Worm (Caenorhabditis elegans) whole organism, L1 larva: Measurements from ENCODE around the gene cysl-4.

Experiments used
- C04F5.9 ChIP-seq: sonication (generic microtip); optimal IDR thresholded peaks from 2 replicates; lab custom pipeline; 2016; ENCODE audit warnings: missing genetic modification characterization, missing compliant biosample characterization
- C34B4.2 ChIP-seq: sonication (generic microtip); optimal IDR thresholded peaks from 2 replicates; lab custom pipeline; 2017; ENCODE audit warnings: mild to moderate bottlenecking, missing genetic modification characterization, missing compliant biosample characterization
- alr-1 ChIP-seq: fragments of 200-800 bp; sonication (Bioruptor generic); optimal IDR thresholded peaks from 2 replicates; lab custom pipeline; 2018; ENCODE audit warnings: borderline replicate concordance, mild to moderate bottlenecking, missing genetic modification characterization, missing compliant biosample characterization
- blmp-1 ChIP-seq: fragments of 150-350 bp; optimal IDR thresholded peaks from 2 replicates; lab custom pipeline; 2014; ENCODE audit warnings: missing biosample characterization, missing genetic modification characterization
- ceh-63 ChIP-seq: fragments of 200-800 bp; sonication (Bioruptor generic); optimal IDR thresholded peaks from 2 replicates; lab custom pipeline; 2018; ENCODE audit warnings: mild to moderate bottlenecking, missing genetic modification characterization, missing compliant biosample characterization
- ceh-8 ChIP-seq: fragments of 200-800 bp; sonication (Bioruptor generic); optimal IDR thresholded peaks from 2 replicates; lab custom pipeline; 2018; ENCODE audit warnings: mild to moderate bottlenecking, missing genetic modification characterization, moderate library complexity, missing compliant biosample characterization
- ceh-82 ChIP-seq, 3 experiments: fragments of 150-350 bp in 1 of 3; sonication (generic microtip) in 2 of 3; optimal IDR thresholded peaks; 2 replicates each; lab custom pipeline; 2014 to 2017; ENCODE audit warnings: missing biosample characterization in 3 of 3, missing genetic modification characterization in 3 of 3
- ceh-88 ChIP-seq: fragments of 200-800 bp; sonication (Bioruptor generic); IDR thresholded peaks from 2 replicates; pipeline ENCODE4 v1.3.6; 2022; ENCODE audit warnings: missing genetic modification characterization, missing compliant biosample characterization
- ces-1 ChIP-seq: fragments of 150-350 bp; optimal IDR thresholded peaks from 2 replicates; lab custom pipeline; 2014; ENCODE audit warnings: missing biosample characterization, missing genetic modification reagents, missing genetic modification characterization
- dpl-1 ChIP-seq, 3 experiments: fragments of 150-350 bp in 2 of 3; sonication (generic microtip) in 1 of 3; optimal IDR thresholded peaks; 2 replicates each; lab custom pipeline; 2014 to 2017; ENCODE audit warnings: missing biosample characterization in 3 of 3, missing genetic modification characterization in 3 of 3, missing genetic modification reagents in 3 of 3
- egl-27 ChIP-seq, 2 experiments: fragments of 150-350 bp in 1 of 2; sonication (generic microtip); optimal IDR thresholded peaks; 3 replicates each; lab custom pipeline; 2017 to 2018; ENCODE audit warnings: missing biosample characterization in 2 of 2, missing genetic modification characterization in 2 of 2, missing genetic modification reagents in 2 of 2
- elt-2 ChIP-seq: sonication (generic microtip); optimal IDR thresholded peaks from 2 replicates; lab custom pipeline; 2016; ENCODE audit warnings: missing genetic modification characterization, mild to moderate bottlenecking, inconsistent platforms, missing compliant biosample characterization, missing genetic modification reagents
- elt-3 ChIP-seq, 6 experiments: fragments of 150-350 bp in 1 of 6; sonication (generic microtip); optimal IDR thresholded peaks; 2 replicates each; lab custom pipeline; 2017 to 2018; ENCODE audit warnings: missing biosample characterization in 6 of 6, missing genetic modification characterization in 6 of 6, inconsistent platforms in 1 of 6
- ets-5 ChIP-seq: fragments of 200-800 bp; sonication (Bioruptor generic); IDR thresholded peaks from 2 replicates; pipeline ENCODE4 v1.3.6; 2022; ENCODE audit warnings: missing genetic modification characterization, missing compliant biosample characterization
- fkh-10 ChIP-seq: sonication (generic microtip); optimal IDR thresholded peaks from 2 replicates; lab custom pipeline; 2017; ENCODE audit warnings: missing biosample characterization, missing genetic modification reagents, missing genetic modification characterization
- fkh-8 ChIP-seq: sonication (generic microtip); optimal IDR thresholded peaks from 2 replicates; lab custom pipeline; 2016; ENCODE audit warnings: mild to moderate bottlenecking, missing genetic modification characterization, missing compliant biosample characterization
- fos-1 ChIP-seq: fragments of 150-350 bp; optimal IDR thresholded peaks from 2 replicates; lab custom pipeline; 2014; ENCODE audit warnings: missing biosample characterization, missing genetic modification characterization
- hlh-17 ChIP-seq: fragments of 200-800 bp; sonication (Bioruptor generic); optimal IDR thresholded peaks from 2 replicates; lab custom pipeline; 2018; ENCODE audit warnings: missing genetic modification characterization, mild to moderate bottlenecking, missing compliant biosample characterization, moderate library complexity, borderline replicate concordance
- hlh-4 ChIP-seq: sonication (generic microtip); optimal IDR thresholded peaks from 2 replicates; lab custom pipeline; 2016; ENCODE audit warnings: mild to moderate bottlenecking, missing genetic modification characterization, missing compliant biosample characterization
- irx-1 ChIP-seq: sonication (generic microtip); optimal IDR thresholded peaks from 2 replicates; lab custom pipeline; 2016; ENCODE audit warnings: missing genetic modification characterization, missing compliant biosample characterization
- isw-1 ChIP-seq: fragments of 200-800 bp; sonication (Bioruptor generic); IDR thresholded peaks from 2 replicates; pipeline ENCODE4 v1.3.6; 2022; ENCODE audit warnings: missing genetic modification characterization, missing compliant biosample characterization
- jun-1 ChIP-seq: fragments of 150-350 bp; optimal IDR thresholded peaks from 2 replicates; lab custom pipeline; 2014; ENCODE audit warnings: missing biosample characterization, missing genetic modification reagents, missing genetic modification characterization
- lin-14 ChIP-seq: fragments of 200-800 bp; sonication (Bioruptor generic); optimal IDR thresholded peaks from 2 replicates; lab custom pipeline; 2018; ENCODE audit warnings: mild to moderate bottlenecking, missing genetic modification characterization, moderate library complexity, missing compliant biosample characterization
- lin-15B ChIP-seq: fragments of 150-350 bp; sonication (generic microtip); optimal IDR thresholded peaks from 3 replicates; lab custom pipeline; 2014; ENCODE audit warnings: missing biosample characterization, missing genetic modification characterization
- lin-35 ChIP-seq, 2 experiments: fragments of 150-350 bp; optimal IDR thresholded peaks; 2 replicates each; lab custom pipeline; 2014; ENCODE audit warnings: missing biosample characterization in 2 of 2, missing genetic modification characterization in 2 of 2, missing genetic modification reagents in 2 of 2
- lin-39 ChIP-seq: fragments of 150-350 bp; optimal IDR thresholded peaks from 2 replicates; lab custom pipeline; 2014; ENCODE audit warnings: missing biosample characterization, missing genetic modification reagents, missing genetic modification characterization
- mab-9 ChIP-seq: fragments of 200-800 bp; sonication (Bioruptor generic); IDR thresholded peaks from 2 replicates; pipeline ENCODE4 v1.3.6; 2022; ENCODE audit warnings: missing genetic modification reagents, missing genetic modification characterization, missing compliant biosample characterization
- mdl-1 ChIP-seq, 2 experiments: fragments of 150-350 bp; optimal IDR thresholded peaks; 2 replicates each; lab custom pipeline; 2014 to 2017; ENCODE audit warnings: missing biosample characterization in 2 of 2, missing genetic modification characterization in 2 of 2, inconsistent platforms in 1 of 2
- nhr-28 ChIP-seq: fragments of 150-350 bp; optimal IDR thresholded peaks from 2 replicates; lab custom pipeline; 2014; ENCODE audit warnings: missing biosample characterization, missing genetic modification characterization
- nhr-47 ChIP-seq: sonication (generic microtip); optimal IDR thresholded peaks from 2 replicates; lab custom pipeline; 2016; ENCODE audit warnings: mild to moderate bottlenecking, missing genetic modification characterization, moderate library complexity, missing compliant biosample characterization
- nhr-71 ChIP-seq: sonication (generic microtip); optimal IDR thresholded peaks from 2 replicates; lab custom pipeline; 2016; ENCODE audit warnings: mild to moderate bottlenecking, missing genetic modification characterization, moderate library complexity, missing compliant biosample characterization
- nhr-77 ChIP-seq: fragments of 150-350 bp; optimal IDR thresholded peaks from 2 replicates; lab custom pipeline; 2014; ENCODE audit warnings: missing biosample characterization, missing genetic modification characterization
- nhr-84 ChIP-seq: sonication (generic microtip); optimal IDR thresholded peaks from 2 replicates; lab custom pipeline; 2017; ENCODE audit warnings: missing biosample characterization, missing genetic modification characterization
- nhr-85 ChIP-seq: sonication (generic microtip); peaks from one replicate; lab custom pipeline; 2016; ENCODE audit warnings: missing genetic modification characterization, inconsistent platforms, missing compliant biosample characterization
- pax-3 ChIP-seq: fragments of 200-800 bp; sonication (Bioruptor generic); optimal IDR thresholded peaks from 2 replicates; lab custom pipeline; 2018; ENCODE audit warnings: mild to moderate bottlenecking, missing genetic modification characterization, moderate library complexity, missing compliant biosample characterization
- rnt-1 ChIP-seq: sonication (generic microtip); optimal IDR thresholded peaks from 2 replicates; lab custom pipeline; 2016; ENCODE audit warnings: mild to moderate bottlenecking, missing genetic modification characterization, moderate library complexity, missing compliant biosample characterization
- skn-1 ChIP-seq: fragments of 150-350 bp; optimal IDR thresholded peaks from 2 replicates; lab custom pipeline; 2014; ENCODE audit warnings: missing biosample characterization, missing genetic modification characterization
- snpc-4 ChIP-seq: fragments of 150-350 bp; optimal IDR thresholded peaks from 2 replicates; lab custom pipeline; 2014; ENCODE audit warnings: missing biosample characterization, missing genetic modification characterization
- snu-23 ChIP-seq: sonication (generic microtip); optimal IDR thresholded peaks from 2 replicates; lab custom pipeline; 2016; ENCODE audit warnings: missing genetic modification characterization, missing compliant biosample characterization
- sox-4 ChIP-seq: sonication (generic microtip); optimal IDR thresholded peaks from 2 replicates; lab custom pipeline; 2016; ENCODE audit warnings: missing genetic modification characterization, missing compliant biosample characterization
- tbx-2 ChIP-seq: sonication (generic microtip); optimal IDR thresholded peaks from 2 replicates; lab custom pipeline; 2016; ENCODE audit warnings: missing genetic modification characterization, missing compliant biosample characterization
- tlp-1 ChIP-seq: fragments of 150-350 bp; optimal IDR thresholded peaks from 2 replicates; lab custom pipeline; 2014; ENCODE audit warnings: missing biosample characterization, missing genetic modification characterization
- unc-130 ChIP-seq: fragments of 150-350 bp; optimal IDR thresholded peaks from 2 replicates; lab custom pipeline; 2017; ENCODE audit warnings: missing biosample characterization, missing genetic modification characterization, inconsistent platforms
- unc-30 ChIP-seq: sonication (generic microtip); optimal IDR thresholded peaks from 2 replicates; lab custom pipeline; 2017; ENCODE audit warnings: missing biosample characterization, missing genetic modification characterization
- unc-62 ChIP-seq: fragments of 150-350 bp; optimal IDR thresholded peaks from 2 replicates; lab custom pipeline; 2014; ENCODE audit warnings: missing biosample characterization, missing genetic modification reagents, missing genetic modification characterization
- unc-86 ChIP-seq: sonication (generic microtip); optimal IDR thresholded peaks from 2 replicates; lab custom pipeline; 2016; ENCODE audit warnings: missing genetic modification characterization, missing compliant biosample characterization
- ztf-4 ChIP-seq: fragments of 150-350 bp; optimal IDR thresholded peaks from 2 replicates; lab custom pipeline; 2014; ENCODE audit warnings: missing biosample characterization, missing genetic modification characterization

Gene cysl-4

ce11 chrV:2008412-2008811, 3.7 kb downstream of the cysl-4 start (continued):
- TF ChIP-seq isw-1 (GFP tag; lab: Robert Waterston, UW) (no peak), mab-9 (GFP tag; lab: Robert Waterston, UW) (no peak), lin-15B (tag; lab: Kevin White, UChicago) (peak; percentile 53), fos-1 (no peak), blmp-1 (tag; lab: Kevin White, UChicago) (no peak), ztf-4 (tag; lab: Kevin White, UChicago) (no peak), fkh-10 (no peak), unc-62 (no peak), unc-30 (tag; lab: Kevin White, UChicago) (no peak), unc-86 (tag; lab: Kevin White, UChicago) (no peak), skn-1 (tag; lab: Kevin White, UChicago) (no peak), hlh-17 (GFP tag; lab: Kevin White, UChicago) (no peak), snu-23 (GFP tag; lab: Kevin White, UChicago) (peak; percentile 54), nhr-77 (peak; percentile 33), nhr-47 (tag; lab: Kevin White, UChicago) (peak; percentile 69), lin-35 (GFP tag; optimal IDR thresholded peaks at IDR 0.05; lab: Kevin White, UChicago) (peak; percentile 19 to 78), tbx-2 (tag; lab: Kevin White, UChicago) (peak; percentile 34), nhr-85 (peak; percentile 94), ceh-8 (GFP tag; lab: Kevin White, UChicago) (no peak), tlp-1 (tag; lab: Kevin White, UChicago) (no peak), lin-39 (no peak), nhr-71 (peak; percentile 79), fkh-8 (tag; lab: Kevin White, UChicago) (peak; percentile 34), elt-2 (tag; lab: Kevin White, UChicago) (no peak), ceh-88 (peak; percentile 59; the same call in 1 of the 2 replicates), snpc-4 (no peak), ceh-63 (GFP tag; lab: Kevin White, UChicago) (no peak), egl-27 (tag; optimal IDR thresholded peaks at IDR 0.05; lab: Kevin White, UChicago) (no peak), pax-3 (no peak), hlh-4 (no peak), lin-14 (no peak), ces-1 (GFP tag; lab: Kevin White, UChicago) (no peak), ets-5 (no peak), nhr-28 (tag; lab: Kevin White, UChicago) (no peak), rnt-1 (tag; lab: Kevin White, UChicago) (peak; percentile 77), elt-3 (tag; optimal IDR thresholded peaks at IDR 0.05; lab: Kevin White, UChicago) (peak in 1 of 6 experiments; percentile 16), sox-4 (tag; lab: Kevin White, UChicago) (no peak), dpl-1 (GFP tag; optimal IDR thresholded peaks at IDR 0.05; lab: Kevin White, UChicago) (peak; percentile 15 to 63 (median 51)), nhr-84 (tag; lab: Kevin White, UChicago) (no peak), jun-1 (tag; lab: Kevin White, UChicago) (no peak), unc-130 (tag; lab: Kevin White, UChicago) (no peak), alr-1 (tag; lab: Kevin White, UChicago) (no peak), irx-1 (tag; lab: Kevin White, UChicago) (no peak), C04F5.9 (tag; lab: Kevin White, UChicago) (peak; percentile 31), ceh-82 (tag; optimal IDR thresholded peaks at IDR 0.05; lab: Kevin White, UChicago) (peak in 2 of 3 experiments; percentile 8 to 10), C34B4.2 (tag; lab: Kevin White, UChicago) (no peak), mdl-1 (tag; optimal IDR thresholded peaks at IDR 0.05; lab: Kevin White, UChicago) (peak in 1 of 2 experiments; percentile 14)
